Fruit fly (Drosophila melanogaster): ENCODE measurements around the gene CG2964.

The CG2964 gene

DNA sequence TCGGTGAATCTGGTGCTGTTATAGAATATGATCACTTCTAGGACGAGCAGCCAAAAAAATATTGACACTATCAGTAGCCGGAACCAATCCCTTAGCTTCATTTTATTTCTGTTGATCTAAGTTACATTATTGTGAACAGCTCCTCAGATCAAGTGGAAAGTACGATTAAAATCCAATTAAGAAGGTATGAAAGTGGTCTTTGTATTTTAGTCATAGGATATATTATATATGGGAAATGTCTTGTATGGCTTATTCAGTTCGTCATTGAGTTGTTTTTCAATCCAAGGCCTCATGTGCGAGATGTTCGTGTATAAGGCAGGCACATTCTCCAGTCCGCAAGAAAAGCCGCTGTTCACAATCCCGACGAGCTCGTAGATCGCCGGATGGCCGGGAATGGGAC, 32.2 kb downstream of the CG2964 start, which contains the start of gene CG18558:
TSS of gene CG18558 (minus strand) at position 101 of the 400 bp plus-strand sequence.
- TF ChIP-seq insv (optimal IDR thresholded peaks at IDR 0.05) (no peak), psq (optimal IDR thresholded peaks at IDR 0.05) (no peak), ttk (optimal IDR thresholded peaks at IDR 0.05) (no peak), h (optimal IDR thresholded peaks at IDR 0.05) (no peak), Sin3A (optimal IDR thresholded peaks at IDR 0.05) (no peak), Myc (optimal IDR thresholded peaks at IDR 0.05) (no peak)

DNA sequence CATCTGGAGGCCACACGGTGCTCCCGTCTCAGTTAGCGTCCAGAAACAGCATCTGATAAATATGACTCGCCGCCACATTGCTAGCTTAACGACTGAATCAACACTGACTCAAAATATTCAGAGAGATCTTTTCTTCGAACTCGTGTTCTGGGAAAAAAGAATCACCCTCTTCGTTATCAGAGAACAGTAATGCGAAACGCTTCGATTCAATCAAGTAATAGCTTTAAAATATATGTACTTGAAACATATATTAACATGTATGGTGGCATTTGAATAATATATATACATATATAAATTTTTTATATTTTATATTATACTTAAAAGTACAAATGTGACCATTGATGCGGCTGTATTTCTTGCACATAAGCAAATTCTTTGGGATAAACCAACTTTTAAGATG, 33.4 kb downstream of the CG2964 start, which contains the start of gene CG18557:
TSS of gene CG18557 (minus strand) at position 101 of the 400 bp plus-strand sequence.
- TF ChIP-seq Myc (optimal IDR thresholded peaks at IDR 0.05) (no peak), psq (optimal IDR thresholded peaks at IDR 0.05) (no peak), Sin3A (optimal IDR thresholded peaks at IDR 0.05) (no peak)

DNA sequence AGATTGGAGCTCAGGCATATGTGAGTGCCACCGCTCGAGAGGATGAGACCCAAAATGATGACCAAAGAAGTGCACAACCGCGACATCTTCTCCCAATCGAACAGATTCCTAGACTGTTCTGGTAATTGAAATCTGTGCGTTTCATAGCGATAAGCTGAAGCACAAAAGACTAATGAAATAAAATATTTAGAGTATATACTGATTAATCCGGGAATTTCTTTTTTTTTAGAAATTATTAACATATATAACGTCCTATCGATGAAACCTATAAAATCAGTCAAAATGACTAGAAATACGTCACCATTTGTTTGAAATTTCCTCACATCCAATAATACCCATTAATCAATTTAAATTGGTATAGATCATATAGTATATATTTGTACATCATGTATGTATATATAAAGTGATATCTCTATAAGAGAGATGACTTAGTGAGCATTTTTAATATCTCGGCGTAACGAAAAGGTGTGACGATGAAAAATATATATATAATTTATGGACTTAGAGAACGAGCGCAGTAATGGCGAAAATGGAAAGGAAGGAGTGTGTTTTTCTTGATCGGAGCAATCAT, 35.0 kb downstream of the CG2964 start, which contains the start of the genes CG3117 and CG2983:
TSS of gene CG3117 (minus strand) at position 101 of the 571 bp plus-strand sequence.
TSS of gene CG2983 (plus strand) at position 521 of the 571 bp plus-strand sequence.
- TF ChIP-seq ttk (optimal IDR thresholded peaks at IDR 0.05) (no peak), h (optimal IDR thresholded peaks at IDR 0.05) (no peak), psq (optimal IDR thresholded peaks at IDR 0.05) (no peak), Myc (optimal IDR thresholded peaks at IDR 0.05) (no peak), Sin3A (optimal IDR thresholded peaks at IDR 0.05) (no peak), insv (optimal IDR thresholded peaks at IDR 0.05) (no peak)

DNA sequence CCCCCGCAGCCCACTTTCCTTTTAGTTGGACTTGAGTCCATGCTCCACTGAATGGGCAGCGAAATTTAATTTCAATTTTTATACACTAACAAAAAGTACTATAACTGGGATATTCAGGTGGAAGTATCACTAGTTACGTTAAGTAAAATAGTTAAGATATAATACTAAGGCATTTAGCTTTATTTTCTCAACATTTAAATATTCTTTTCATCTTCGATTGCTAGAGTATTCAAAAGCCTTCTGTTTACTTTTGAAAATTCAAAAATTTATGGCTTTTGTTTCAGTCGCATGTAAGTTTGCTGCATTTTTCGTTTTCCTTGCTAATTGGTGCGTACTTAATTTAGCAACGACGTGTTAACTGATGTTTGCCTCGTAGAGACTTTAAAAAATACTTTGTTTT, 39.4 kb downstream of the CG2964 start:
- no peak for TF ChIP-seq psq (optimal IDR thresholded peaks at IDR 0.05)
- no peak for TF ChIP-seq insv (optimal IDR thresholded peaks at IDR 0.05)
- no peak for TF ChIP-seq ttk (optimal IDR thresholded peaks at IDR 0.05)
- no peak for TF ChIP-seq Sin3A (optimal IDR thresholded peaks at IDR 0.05)
- TF ChIP-seq Myc (optimal IDR thresholded peaks at IDR 0.05), result no peak
- TF ChIP-seq h (optimal IDR thresholded peaks at IDR 0.05), result no peak

DNA sequence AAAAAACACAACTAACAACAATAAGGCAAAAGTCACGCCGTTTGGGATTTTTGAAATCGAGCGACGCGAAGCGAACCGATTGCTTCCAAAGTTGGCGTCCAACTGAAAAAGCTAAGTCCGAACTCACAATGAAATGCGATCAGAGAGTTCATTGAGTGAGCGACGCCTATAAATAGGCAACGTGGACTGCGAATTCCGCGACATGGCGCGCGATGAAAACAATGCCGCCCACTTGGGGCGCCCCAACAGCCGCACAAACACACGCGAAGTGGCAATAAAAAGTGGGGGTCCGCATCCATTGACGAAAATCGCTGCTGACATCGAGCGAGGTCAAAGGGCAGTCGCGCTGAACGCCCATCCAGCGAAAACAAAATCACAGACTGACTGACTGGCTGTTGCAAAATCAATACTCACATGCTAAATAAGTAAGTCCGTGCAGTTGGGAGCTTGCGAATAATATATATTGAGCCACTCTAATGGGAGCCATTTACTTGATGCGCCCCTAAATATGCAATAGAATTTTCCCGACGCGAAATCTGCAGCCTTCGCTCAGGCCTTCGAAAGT, 43.0 kb downstream of the CG2964 start:
- TF ChIP-seq Myc (optimal IDR thresholded peaks at IDR 0.05) (no peak), ttk (optimal IDR thresholded peaks at IDR 0.05) (no peak), Sin3A (optimal IDR thresholded peaks at IDR 0.05) (no peak), insv (optimal IDR thresholded peaks at IDR 0.05) (no peak), psq (optimal IDR thresholded peaks at IDR 0.05) (no peak), h (optimal IDR thresholded peaks at IDR 0.05) (no peak)

DNA sequence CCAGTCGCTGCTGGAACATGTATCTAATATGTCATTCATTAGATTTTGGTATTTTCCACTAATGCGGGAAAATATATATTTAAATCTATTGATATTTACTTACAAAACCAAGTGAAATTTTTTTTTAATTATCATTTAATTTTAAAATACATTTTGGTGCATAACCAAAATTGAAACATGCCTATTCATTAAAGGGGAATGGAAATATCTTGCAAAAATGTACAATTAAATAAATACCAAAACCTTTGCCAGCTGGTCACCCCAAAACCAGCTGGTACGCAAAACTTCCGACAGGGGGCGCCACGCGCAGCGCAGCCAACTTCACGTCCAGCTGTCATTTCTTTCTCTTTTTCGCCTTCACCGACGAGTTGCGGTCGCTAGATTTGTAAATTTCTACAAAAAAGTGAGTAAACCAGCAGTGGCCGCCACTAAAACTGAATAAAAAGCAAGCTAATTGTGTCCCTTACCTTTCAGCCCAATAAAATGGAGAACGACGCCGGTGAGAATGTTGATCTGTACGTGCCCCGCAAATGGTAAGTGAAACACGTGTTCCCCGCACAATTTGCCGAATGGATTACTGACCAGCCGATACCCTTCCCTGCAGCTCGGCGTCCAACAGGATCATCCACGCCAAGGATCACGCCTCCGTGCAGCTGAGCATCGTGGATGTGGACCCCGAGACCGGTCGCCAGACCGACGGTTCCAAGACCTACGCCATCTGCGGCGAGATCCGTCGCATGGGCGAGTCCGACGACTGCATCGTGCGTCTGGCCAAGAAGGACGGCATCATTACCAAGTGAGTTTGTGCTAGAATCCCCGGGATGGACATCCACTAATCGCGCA, 43.8 kb downstream of the CG2964 start, which contains the start of the genes CG3104 and RpS21:
TSS of gene CG3104 (minus strand) at position 6 of the 843 bp plus-strand sequence.
TSS of gene RpS21 (plus strand) at position 298 of the 843 bp plus-strand sequence.
- TF ChIP-seq h (optimal IDR thresholded peaks at IDR 0.05), result no peak
- no peak for TF ChIP-seq insv (optimal IDR thresholded peaks at IDR 0.05)
- TF ChIP-seq ttk (optimal IDR thresholded peaks at IDR 0.05), result no peak
- TF ChIP-seq Myc (optimal IDR thresholded peaks at IDR 0.05), result no peak
- no peak for TF ChIP-seq Sin3A (optimal IDR thresholded peaks at IDR 0.05)
- no peak for TF ChIP-seq psq (optimal IDR thresholded peaks at IDR 0.05)

DNA sequence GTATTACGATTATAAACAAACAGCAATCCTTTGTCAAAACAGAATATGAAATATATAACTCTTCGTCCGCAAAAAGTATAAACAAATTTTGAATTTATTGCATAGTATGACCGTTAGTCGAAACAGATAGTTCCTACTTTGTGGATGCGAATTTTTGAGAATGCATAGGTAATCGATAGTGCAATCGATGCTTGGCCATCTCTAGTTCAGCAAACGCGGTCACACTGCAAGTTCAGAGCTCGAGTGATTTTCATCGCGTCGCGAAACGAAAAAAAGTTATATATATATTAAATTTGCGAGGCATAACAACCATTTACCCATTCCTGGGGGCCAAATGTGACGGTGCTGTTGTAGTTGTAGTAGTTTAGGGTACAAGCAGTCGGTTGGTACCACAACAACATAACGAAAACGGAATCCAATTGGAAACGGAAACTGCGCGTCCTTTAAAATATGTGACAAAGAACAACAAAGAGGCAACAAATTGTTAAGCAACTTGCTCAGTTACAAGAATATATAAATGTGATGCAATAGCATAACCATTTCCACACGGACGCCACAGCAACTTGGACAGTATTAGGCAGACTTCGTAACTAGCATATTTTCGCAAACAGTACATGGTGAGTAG, 44.8 kb downstream of the CG2964 start, which contains the start of gene CG2991:
TSS of gene CG2991 (plus strand) at position 205 of the 625 bp plus-strand sequence.
- TF ChIP-seq h (optimal IDR thresholded peaks at IDR 0.05) (no peak), Myc (optimal IDR thresholded peaks at IDR 0.05) (no peak), ttk (optimal IDR thresholded peaks at IDR 0.05) (no peak), Sin3A (optimal IDR thresholded peaks at IDR 0.05) (no peak), psq (optimal IDR thresholded peaks at IDR 0.05) (no peak), insv (optimal IDR thresholded peaks at IDR 0.05) (no peak)

DNA sequence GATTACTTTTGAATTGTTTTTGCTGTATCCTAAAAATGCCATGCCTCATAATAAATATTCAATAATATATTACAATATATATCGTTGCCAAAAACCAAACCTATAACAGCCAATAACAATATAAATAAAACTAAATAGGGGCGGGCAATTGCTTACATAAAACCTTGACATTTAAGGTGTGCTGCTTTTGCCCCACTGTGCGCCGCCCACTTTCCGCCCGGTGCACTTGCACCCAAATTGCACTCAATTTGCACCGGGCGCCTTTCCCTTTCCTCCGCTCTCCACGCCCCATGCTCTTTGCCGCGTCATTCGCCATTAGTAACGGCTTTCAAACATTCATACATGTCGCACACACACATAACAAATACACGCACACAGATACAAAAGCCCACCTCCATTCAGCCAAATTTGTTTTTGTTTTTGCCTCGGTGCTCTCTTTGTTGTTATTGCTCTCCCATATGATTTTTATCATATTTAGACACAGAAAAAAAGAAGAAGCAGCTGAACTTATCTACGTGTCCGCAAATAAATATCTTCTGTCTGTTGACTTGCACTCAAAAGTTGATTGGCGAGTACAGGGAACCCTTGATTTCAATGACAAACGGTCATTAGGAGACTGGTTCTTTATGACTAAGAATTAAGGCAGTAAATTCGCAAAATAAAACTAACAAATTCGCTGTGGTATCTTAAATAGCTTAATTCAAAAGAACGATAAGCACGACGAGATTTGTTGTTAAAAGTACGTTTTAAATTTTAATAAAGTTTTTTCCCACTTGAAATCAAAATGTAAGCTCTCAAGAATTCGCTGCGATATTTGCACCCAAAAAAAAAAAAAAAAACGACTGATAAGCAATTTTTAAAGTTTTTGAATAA, 45.9 kb downstream of the CG2964 start:
- TF ChIP-seq insv (optimal IDR thresholded peaks at IDR 0.05), result no peak

DNA sequence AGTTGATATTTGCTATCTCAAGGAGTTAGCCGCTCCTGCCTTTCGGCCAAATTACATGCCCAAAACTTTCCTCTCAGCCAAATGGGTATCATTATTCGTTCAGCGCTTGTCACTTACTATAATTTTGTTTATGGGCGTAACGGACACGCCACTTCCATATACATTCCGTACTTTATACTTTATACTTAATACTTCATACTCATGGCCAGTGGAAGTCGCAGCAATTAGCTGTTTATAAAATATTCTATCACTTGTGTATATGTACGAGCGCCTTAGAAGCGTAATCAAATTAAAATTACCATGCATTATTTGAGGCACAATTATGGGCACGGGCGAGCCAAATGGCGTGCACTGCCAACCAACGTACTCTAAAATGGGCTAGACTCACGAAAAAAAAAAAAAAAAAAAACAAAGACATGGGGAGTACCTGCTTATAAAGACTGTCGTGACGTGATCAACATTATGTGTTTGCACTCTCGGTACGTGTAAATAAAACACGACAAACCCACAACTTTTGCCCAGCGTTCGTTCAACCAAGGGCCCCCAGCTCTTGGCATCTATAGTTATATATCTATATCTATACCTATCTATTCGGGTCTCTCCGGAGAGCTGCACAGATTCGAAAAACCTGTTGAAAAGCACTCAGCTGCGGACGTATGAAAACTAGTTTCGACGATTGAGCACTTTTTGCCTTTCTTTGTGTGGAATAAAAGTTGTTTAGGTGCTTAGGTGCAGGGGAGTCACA, 49.1 kb downstream of the CG2964 start:
- no peak for TF ChIP-seq Sin3A (optimal IDR thresholded peaks at IDR 0.05)
- TF ChIP-seq Myc (optimal IDR thresholded peaks at IDR 0.05), result no peak
- TF ChIP-seq insv (optimal IDR thresholded peaks at IDR 0.05), result no peak
- TF ChIP-seq ttk (optimal IDR thresholded peaks at IDR 0.05), result no peak
- TF ChIP-seq psq (optimal IDR thresholded peaks at IDR 0.05), result no peak
- no peak for TF ChIP-seq h (optimal IDR thresholded peaks at IDR 0.05)

DNA sequence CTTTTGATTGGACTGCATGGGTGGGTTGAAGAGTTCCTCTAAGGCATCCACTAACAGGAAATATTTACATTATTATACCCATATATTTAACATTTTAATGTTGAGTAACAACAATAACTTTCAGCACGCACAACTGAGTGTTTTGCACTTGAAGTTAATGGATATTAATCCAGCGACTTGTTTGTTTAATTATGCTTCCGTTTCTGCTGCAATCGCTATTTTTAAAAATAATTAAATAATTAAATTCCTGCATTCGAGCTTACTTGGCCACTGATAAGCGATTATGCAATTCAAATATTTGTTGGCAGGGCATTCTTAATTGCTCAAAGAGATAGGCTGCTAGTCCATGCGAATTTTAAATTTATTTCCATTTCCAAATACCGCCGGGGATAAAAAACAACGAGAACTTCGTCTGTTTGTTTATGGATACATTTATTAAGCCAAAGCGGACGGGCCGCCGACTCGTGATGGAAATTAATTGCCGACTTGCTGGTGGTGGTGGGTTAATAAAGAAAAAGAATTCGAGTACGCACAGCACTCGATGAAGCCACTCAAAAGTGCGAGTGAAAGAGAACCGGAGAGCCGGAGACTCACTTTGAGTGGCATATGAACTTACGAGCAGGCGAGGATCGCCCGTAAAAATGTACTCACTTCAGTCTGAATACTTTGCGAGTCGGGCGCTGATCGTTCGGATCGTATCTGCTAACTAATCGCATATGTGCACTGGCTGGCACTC, 49.8 kb downstream of the CG2964 start:
- TF ChIP-seq insv (optimal IDR thresholded peaks at IDR 0.05) (no peak), ttk (optimal IDR thresholded peaks at IDR 0.05) (no peak), h (optimal IDR thresholded peaks at IDR 0.05) (no peak), Sin3A (optimal IDR thresholded peaks at IDR 0.05) (no peak), psq (optimal IDR thresholded peaks at IDR 0.05) (no peak), Myc (optimal IDR thresholded peaks at IDR 0.05) (no peak)
